Worm (Caenorhabditis elegans) whole organism, L1 larva: ENCODE data around the gene C07G1.6.
A peak's percentile ranks its signal among the peaks of the same experiment; 100 is the strongest.

Experiments
- C16A3.4 ChIP-seq: fragments of 150-350 bp; optimal IDR thresholded peaks from 2 replicates; lab custom pipeline; 2014; ENCODE audit warnings: missing biosample characterization, missing genetic modification characterization
- Y116A8C.19 ChIP-seq: sonication (generic microtip); optimal IDR thresholded peaks from 2 replicates; lab custom pipeline; 2016; ENCODE audit warnings: missing compliant biosample characterization, missing genetic modification characterization, borderline replicate concordance
- alr-1 ChIP-seq: fragments of 200-800 bp; sonication (Bioruptor generic); optimal IDR thresholded peaks from 2 replicates; lab custom pipeline; 2018; ENCODE audit warnings: borderline replicate concordance, mild to moderate bottlenecking, missing genetic modification characterization, missing compliant biosample characterization
- ama-1 ChIP-seq: fragments of 150-350 bp; optimal IDR thresholded peaks from 2 replicates; lab custom pipeline; 2014
- blmp-1 ChIP-seq: fragments of 150-350 bp; optimal IDR thresholded peaks from 2 replicates; lab custom pipeline; 2014; ENCODE audit warnings: missing biosample characterization, missing genetic modification characterization
- dpl-1 ChIP-seq, 3 experiments: fragments of 150-350 bp in 2 of 3; sonication (generic microtip) in 1 of 3; optimal IDR thresholded peaks; 2 replicates each; lab custom pipeline; 2014 to 2017; ENCODE audit warnings: missing biosample characterization in 3 of 3, missing genetic modification characterization in 3 of 3, missing genetic modification reagents in 3 of 3
- dsc-1 ChIP-seq: sonication (generic microtip); optimal IDR thresholded peaks from 2 replicates; lab custom pipeline; 2016; ENCODE audit warnings: mild to moderate bottlenecking, missing genetic modification characterization, missing compliant biosample characterization
- efl-1 ChIP-seq, 4 experiments: fragments of 150-350 bp; optimal IDR thresholded peaks in 3 of 4; peaks in 1 of 4; 1 replicate in 1 of 4; 2 replicates in 3 of 4; lab custom pipeline; 2014; ENCODE audit warnings: missing biosample characterization in 2 of 4, missing genetic modification characterization in 2 of 4, missing genetic modification reagents in 2 of 4
- efl-3 ChIP-seq: fragments of 200-800 bp; sonication (Bioruptor generic); optimal IDR thresholded peaks from 2 replicates; lab custom pipeline; 2018; ENCODE audit warnings: mild to moderate bottlenecking, missing genetic modification characterization, missing compliant biosample characterization
- egl-13 ChIP-seq: sonication (generic microtip); optimal IDR thresholded peaks from 2 replicates; lab custom pipeline; 2016; ENCODE audit warnings: missing genotype, missing genetic modification reagents, missing genetic modification characterization, missing compliant biosample characterization
- egl-27 ChIP-seq, 2 experiments: fragments of 150-350 bp in 1 of 2; sonication (generic microtip); optimal IDR thresholded peaks; 3 replicates each; lab custom pipeline; 2017 to 2018; ENCODE audit warnings: missing biosample characterization in 2 of 2, missing genetic modification characterization in 2 of 2, missing genetic modification reagents in 2 of 2
- elt-2 ChIP-seq: sonication (generic microtip); optimal IDR thresholded peaks from 2 replicates; lab custom pipeline; 2016; ENCODE audit warnings: missing genetic modification characterization, mild to moderate bottlenecking, inconsistent platforms, missing compliant biosample characterization, missing genetic modification reagents
- elt-3 ChIP-seq, 6 experiments: fragments of 150-350 bp in 1 of 6; sonication (generic microtip); optimal IDR thresholded peaks; 2 replicates each; lab custom pipeline; 2017 to 2018; ENCODE audit warnings: missing biosample characterization in 6 of 6, missing genetic modification characterization in 6 of 6, inconsistent platforms in 1 of 6
- ets-5 ChIP-seq: fragments of 200-800 bp; sonication (Bioruptor generic); IDR thresholded peaks from 2 replicates; pipeline ENCODE4 v1.3.6; 2022; ENCODE audit warnings: missing genetic modification characterization, missing compliant biosample characterization
- fkh-10 ChIP-seq: sonication (generic microtip); optimal IDR thresholded peaks from 2 replicates; lab custom pipeline; 2017; ENCODE audit warnings: missing biosample characterization, missing genetic modification reagents, missing genetic modification characterization
- fkh-4 ChIP-seq: sonication (generic microtip); optimal IDR thresholded peaks from 2 replicates; lab custom pipeline; 2016; ENCODE audit warnings: missing compliant biosample characterization, missing genetic modification characterization, borderline replicate concordance
- hpl-2 ChIP-seq: fragments of 150-350 bp; optimal IDR thresholded peaks from 2 replicates; lab custom pipeline; 2014; ENCODE audit warnings: missing biosample characterization, missing genetic modification reagents, missing genetic modification characterization
- isw-1 ChIP-seq: fragments of 200-800 bp; sonication (Bioruptor generic); IDR thresholded peaks from 2 replicates; pipeline ENCODE4 v1.3.6; 2022; ENCODE audit warnings: missing genetic modification characterization, missing compliant biosample characterization
- lin-13 ChIP-seq: fragments of 150-350 bp; optimal IDR thresholded peaks from 2 replicates; lab custom pipeline; 2014; ENCODE audit warnings: missing biosample characterization, missing genetic modification reagents, missing genetic modification characterization
- lin-14 ChIP-seq: fragments of 200-800 bp; sonication (Bioruptor generic); optimal IDR thresholded peaks from 2 replicates; lab custom pipeline; 2018; ENCODE audit warnings: mild to moderate bottlenecking, missing genetic modification characterization, moderate library complexity, missing compliant biosample characterization
- lin-15B ChIP-seq: fragments of 150-350 bp; sonication (generic microtip); optimal IDR thresholded peaks from 3 replicates; lab custom pipeline; 2014; ENCODE audit warnings: missing biosample characterization, missing genetic modification characterization
- lin-35 ChIP-seq, 2 experiments: fragments of 150-350 bp; optimal IDR thresholded peaks; 2 replicates each; lab custom pipeline; 2014; ENCODE audit warnings: missing biosample characterization in 2 of 2, missing genetic modification characterization in 2 of 2, missing genetic modification reagents in 2 of 2
- lin-39 ChIP-seq: fragments of 150-350 bp; optimal IDR thresholded peaks from 2 replicates; lab custom pipeline; 2014; ENCODE audit warnings: missing biosample characterization, missing genetic modification reagents, missing genetic modification characterization
- lsy-2 ChIP-seq, 2 experiments: fragments of 150-350 bp; optimal IDR thresholded peaks; 2 replicates each; lab custom pipeline; 2014; ENCODE audit warnings: missing biosample characterization in 2 of 2, missing genetic modification characterization in 2 of 2
- mab-9 ChIP-seq: fragments of 200-800 bp; sonication (Bioruptor generic); IDR thresholded peaks from 2 replicates; pipeline ENCODE4 v1.3.6; 2022; ENCODE audit warnings: missing genetic modification reagents, missing genetic modification characterization, missing compliant biosample characterization
- mdl-1 ChIP-seq, 2 experiments: fragments of 150-350 bp; optimal IDR thresholded peaks; 2 replicates each; lab custom pipeline; 2014 to 2017; ENCODE audit warnings: missing biosample characterization in 2 of 2, missing genetic modification characterization in 2 of 2, inconsistent platforms in 1 of 2
- mep-1 ChIP-seq: fragments of 150-350 bp; optimal IDR thresholded peaks from 2 replicates; lab custom pipeline; 2014; ENCODE audit warnings: missing biosample characterization, missing genetic modification characterization
- nhr-12 ChIP-seq: sonication (generic microtip); optimal IDR thresholded peaks from 2 replicates; lab custom pipeline; 2017; ENCODE audit warnings: missing biosample characterization, missing genetic modification characterization
- nhr-19 ChIP-seq: fragments of 200-800 bp; sonication (Bioruptor generic); conservative IDR thresholded peaks from 2 replicates; pipeline ENCODE4 v1.3.6; 2022; ENCODE audit warnings: missing genetic modification characterization, missing compliant biosample characterization
- nhr-20 ChIP-seq: sonication (generic microtip); optimal IDR thresholded peaks from 2 replicates; lab custom pipeline; 2016; ENCODE audit warnings: mild to moderate bottlenecking, missing genetic modification characterization, missing compliant biosample characterization
- nhr-237 ChIP-seq: fragments of 150-350 bp; optimal IDR thresholded peaks from 2 replicates; lab custom pipeline; 2014; ENCODE audit warnings: missing biosample characterization, missing genetic modification characterization
- nhr-71 ChIP-seq: sonication (generic microtip); optimal IDR thresholded peaks from 2 replicates; lab custom pipeline; 2016; ENCODE audit warnings: mild to moderate bottlenecking, missing genetic modification characterization, moderate library complexity, missing compliant biosample characterization
- nhr-76 ChIP-seq: sonication (generic microtip); optimal IDR thresholded peaks from 2 replicates; lab custom pipeline; 2017; ENCODE audit warnings: missing biosample characterization, missing genetic modification characterization
- nhr-85 ChIP-seq: sonication (generic microtip); peaks from one replicate; lab custom pipeline; 2016; ENCODE audit warnings: missing genetic modification characterization, inconsistent platforms, missing compliant biosample characterization
- pag-3 ChIP-seq: sonication (generic microtip); optimal IDR thresholded peaks from 2 replicates; lab custom pipeline; 2017; ENCODE audit warnings: missing genetic modification characterization, mild to moderate bottlenecking, missing compliant biosample characterization, antibody characterized with exemption, borderline replicate concordance; ENCODE audit not compliant: insufficient read depth
- pqm-1 ChIP-seq: sonication (generic microtip); optimal IDR thresholded peaks from 3 replicates; lab custom pipeline; 2017; ENCODE audit warnings: missing biosample characterization, missing genetic modification characterization
- skn-1 ChIP-seq: fragments of 150-350 bp; optimal IDR thresholded peaks from 2 replicates; lab custom pipeline; 2014; ENCODE audit warnings: missing biosample characterization, missing genetic modification characterization
- swsn-7 ChIP-seq: sonication (generic microtip); optimal IDR thresholded peaks from 2 replicates; lab custom pipeline; 2016; ENCODE audit warnings: missing genetic modification characterization, missing compliant biosample characterization
- unc-86 ChIP-seq: sonication (generic microtip); optimal IDR thresholded peaks from 2 replicates; lab custom pipeline; 2016; ENCODE audit warnings: missing genetic modification characterization, missing compliant biosample characterization
- unc-98 ChIP-seq: fragments of 200-800 bp; sonication (Bioruptor generic); IDR thresholded peaks from 2 replicates; pipeline ENCODE4 v1.3.6; 2022; ENCODE audit warnings: missing genetic modification characterization, missing compliant biosample characterization
- vab-15 ChIP-seq: sonication (generic microtip); optimal IDR thresholded peaks from 2 replicates; lab custom pipeline; 2017; ENCODE audit warnings: missing genotype, mild to moderate bottlenecking, missing genetic modification characterization, missing compliant biosample characterization
- xbp-1 ChIP-seq: sonication (generic microtip); optimal IDR thresholded peaks from 2 replicates; lab custom pipeline; 2016; ENCODE audit warnings: missing genetic modification characterization, missing compliant biosample characterization
- zip-4 ChIP-seq: fragments of 200-800 bp; sonication (Bioruptor generic); optimal IDR thresholded peaks from 2 replicates; lab custom pipeline; 2018; ENCODE audit warnings: mild to moderate bottlenecking, missing genetic modification characterization, moderate library complexity, missing compliant biosample characterization
- ztf-4 ChIP-seq: fragments of 150-350 bp; optimal IDR thresholded peaks from 2 replicates; lab custom pipeline; 2014; ENCODE audit warnings: missing biosample characterization, missing genetic modification characterization

The C07G1.6 gene

ce11 chrIV:8225357-8225756, 15.2 kb upstream of the C07G1.6 start, which contains the start of gene serp-1.2:
Gene serp-1.2, plus strand, starts transcription at chrIV:8225674.
- TF ChIP-seq nhr-237 (tag; lab: Kevin White, UChicago) (no peak), fkh-10 (no peak), hpl-2 (GFP tag; lab: Kevin White, UChicago) (no peak), mep-1 (tag; lab: Kevin White, UChicago) (peak; percentile 14), egl-27 (tag; optimal IDR thresholded peaks at IDR 0.05; lab: Kevin White, UChicago) (no peak), dpl-1 (GFP tag; optimal IDR thresholded peaks at IDR 0.05; lab: Kevin White, UChicago) (peak in 1 of 3 experiments; percentile 11), ztf-4 (tag; lab: Kevin White, UChicago) (no peak), mab-9 (GFP tag; lab: Robert Waterston, UW) (no peak), lsy-2 (tag; optimal IDR thresholded peaks at IDR 0.05; lab: Kevin White, UChicago) (peak in 1 of 2 experiments; percentile 37), elt-2 (peak; percentile 58), lin-35 (GFP tag; optimal IDR thresholded peaks at IDR 0.05; lab: Kevin White, UChicago) (peak in 1 of 2 experiments; percentile 31), xbp-1 (tag; lab: Kevin White, UChicago) (no peak), efl-3 (GFP tag; lab: Kevin White, UChicago) (no peak), fkh-4 (no peak), pqm-1 (tag; lab: Kevin White, UChicago) (no peak), mdl-1 (tag; optimal IDR thresholded peaks at IDR 0.05; lab: Kevin White, UChicago) (peak in 1 of 2 experiments; percentile 39), nhr-71 (tag; lab: Kevin White, UChicago) (peak; percentile 36), egl-13 (tag; lab: Kevin White, UChicago) (no peak), nhr-76 (tag; lab: Kevin White, UChicago) (no peak), lin-13 (GFP tag; lab: Kevin White, UChicago) (no peak), C16A3.4 (no peak), efl-1 (optimal IDR thresholded peaks at IDR 0.05; lab: Kevin White, UChicago) (peak in 1 of 2 experiments; percentile 9), efl-1 (GFP tag; optimal IDR thresholded peaks at IDR 0.05 in 1 of 2; lab: Kevin White, UChicago) (no peak), unc-98 (GFP tag; lab: Robert Waterston, UW) (no peak), skn-1 (no peak), nhr-12 (tag; lab: Kevin White, UChicago) (no peak), ama-1 (lab: Kevin White, UChicago) (no peak), lin-14 (GFP tag; lab: Kevin White, UChicago) (peak; percentile 31), blmp-1 (no peak), unc-86 (no peak), zip-4 (GFP tag; lab: Kevin White, UChicago) (no peak), nhr-20 (tag; lab: Kevin White, UChicago) (peak; percentile 40), ets-5 (GFP tag; lab: Robert Waterston, UW) (no peak), pag-3 (no peak), Y116A8C.19 (tag; lab: Kevin White, UChicago) (no peak), nhr-19 (GFP tag; lab: Robert Waterston, UW) (no peak)

ce11 chrIV:8223055-8223454, 12.9 kb upstream of the C07G1.6 start:
- TF ChIP-seq elt-2 (peak; percentile 59), lin-35 (GFP tag; optimal IDR thresholded peaks at IDR 0.05; lab: Kevin White, UChicago) (no peak)

- peak; percentile 55 for TF ChIP-seq nhr-85 (tag; lab: Kevin White, UChicago)
- no peak for TF ChIP-seq lin-14 (GFP tag; lab: Kevin White, UChicago)
- TF ChIP-seq lsy-2 (tag; optimal IDR thresholded peaks at IDR 0.05; lab: Kevin White, UChicago), result peak in 1 of 2 experiments; percentile 3
- peak; percentile 32 for TF ChIP-seq nhr-20 (tag; lab: Kevin White, UChicago)
- TF ChIP-seq C16A3.4, result peak; percentile 11
- TF ChIP-seq blmp-1, result peak; percentile 19
Measured at ce11 chrIV:8221946-8222345, 11.7 kb upstream of the C07G1.6 start, which contains the start of gene gpx-6. Gene gpx-6, plus strand, starts transcription at chrIV:8222202.

DNA sequence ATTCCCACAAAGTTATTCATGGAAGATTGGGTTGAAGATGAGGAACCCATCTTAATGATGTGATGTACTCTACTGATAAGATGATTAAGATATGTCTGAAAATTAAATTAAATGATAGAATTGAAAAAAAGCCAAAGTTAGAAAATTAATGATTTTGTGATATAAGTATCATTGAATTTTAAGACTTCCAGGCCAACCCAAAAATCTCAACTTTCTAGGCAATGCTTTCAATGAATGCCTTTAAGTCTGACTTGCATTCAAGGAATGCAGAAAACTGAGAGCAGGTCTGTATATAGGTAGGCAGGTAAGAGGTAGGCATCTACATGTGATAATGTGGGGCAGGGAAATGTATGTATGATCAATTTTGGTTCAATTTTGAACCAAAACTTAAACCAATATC, 9.8 kb upstream of the C07G1.6 start, which contains the start of gene ocr-2:
Gene ocr-2, minus strand, starts transcription at position 101 of the 400 bp plus-strand sequence.
- TF ChIP-seq pag-3, result no peak
- no peak for TF ChIP-seq isw-1 (GFP tag; lab: Robert Waterston, UW)
- no peak for TF ChIP-seq lin-39 (tag; lab: Kevin White, UChicago)
- TF ChIP-seq swsn-7 (tag; lab: Kevin White, UChicago), result no peak
- no peak for TF ChIP-seq dsc-1
- no peak for TF ChIP-seq lin-15B
- no peak for TF ChIP-seq alr-1 (tag; lab: Kevin White, UChicago)
- no peak for TF ChIP-seq elt-3 (tag; optimal IDR thresholded peaks at IDR 0.05; lab: Kevin White, UChicago)
- TF ChIP-seq vab-15 (tag; lab: Kevin White, UChicago), result no peak
